Worm (Caenorhabditis elegans) whole organism, L1 larva: Measurements from ENCODE around the gene F22F4.9.
A peak's percentile ranks its signal among the peaks of the same experiment; 100 is the strongest.

Experiments
- C34B4.2 ChIP-seq: sonication (generic microtip); optimal IDR thresholded peaks from 2 replicates; lab custom pipeline; 2017; ENCODE audit warnings: mild to moderate bottlenecking, missing genetic modification characterization, missing compliant biosample characterization
- F16B12.6 ChIP-seq: fragments of 150-350 bp; optimal IDR thresholded peaks from 2 replicates; lab custom pipeline; 2014; ENCODE audit warnings: missing biosample characterization, missing genetic modification characterization
- aly-2 ChIP-seq: fragments of 150-350 bp; optimal IDR thresholded peaks from 2 replicates; lab custom pipeline; 2014; ENCODE audit warnings: missing biosample characterization, missing genetic modification characterization
- blmp-1 ChIP-seq: fragments of 150-350 bp; optimal IDR thresholded peaks from 2 replicates; lab custom pipeline; 2014; ENCODE audit warnings: missing biosample characterization, missing genetic modification characterization
- ceh-8 ChIP-seq: fragments of 200-800 bp; sonication (Bioruptor generic); optimal IDR thresholded peaks from 2 replicates; lab custom pipeline; 2018; ENCODE audit warnings: mild to moderate bottlenecking, missing genetic modification characterization, moderate library complexity, missing compliant biosample characterization
- ceh-82 ChIP-seq, 3 experiments: fragments of 150-350 bp in 1 of 3; sonication (generic microtip) in 2 of 3; optimal IDR thresholded peaks; 2 replicates each; lab custom pipeline; 2014 to 2017; ENCODE audit warnings: missing biosample characterization in 3 of 3, missing genetic modification characterization in 3 of 3
- ceh-88 ChIP-seq: fragments of 200-800 bp; sonication (Bioruptor generic); IDR thresholded peaks from 2 replicates; pipeline ENCODE4 v1.3.6; 2022; ENCODE audit warnings: missing genetic modification characterization, missing compliant biosample characterization
- ceh-90 ChIP-seq: sonication (generic microtip); optimal IDR thresholded peaks from 2 replicates; lab custom pipeline; 2016; ENCODE audit warnings: missing genetic modification characterization, missing compliant biosample characterization
- dpl-1 ChIP-seq, 3 experiments: fragments of 150-350 bp in 2 of 3; sonication (generic microtip) in 1 of 3; optimal IDR thresholded peaks; 2 replicates each; lab custom pipeline; 2014 to 2017; ENCODE audit warnings: missing biosample characterization in 3 of 3, missing genetic modification characterization in 3 of 3, missing genetic modification reagents in 3 of 3
- efl-1 ChIP-seq, 4 experiments: fragments of 150-350 bp; optimal IDR thresholded peaks in 3 of 4; peaks in 1 of 4; 1 replicate in 1 of 4; 2 replicates in 3 of 4; lab custom pipeline; 2014; ENCODE audit warnings: missing biosample characterization in 2 of 4, missing genetic modification characterization in 2 of 4, missing genetic modification reagents in 2 of 4
- efl-3 ChIP-seq: fragments of 200-800 bp; sonication (Bioruptor generic); optimal IDR thresholded peaks from 2 replicates; lab custom pipeline; 2018; ENCODE audit warnings: mild to moderate bottlenecking, missing genetic modification characterization, missing compliant biosample characterization
- egl-13 ChIP-seq: sonication (generic microtip); optimal IDR thresholded peaks from 2 replicates; lab custom pipeline; 2016; ENCODE audit warnings: missing genotype, missing genetic modification reagents, missing genetic modification characterization, missing compliant biosample characterization
- elt-2 ChIP-seq: sonication (generic microtip); optimal IDR thresholded peaks from 2 replicates; lab custom pipeline; 2016; ENCODE audit warnings: missing genetic modification characterization, mild to moderate bottlenecking, inconsistent platforms, missing compliant biosample characterization, missing genetic modification reagents
- fkh-4 ChIP-seq: sonication (generic microtip); optimal IDR thresholded peaks from 2 replicates; lab custom pipeline; 2016; ENCODE audit warnings: missing compliant biosample characterization, missing genetic modification characterization, borderline replicate concordance
- grh-1 ChIP-seq: fragments of 200-800 bp; sonication (Bioruptor generic); IDR thresholded peaks from 2 replicates; pipeline ENCODE4 v1.3.6; 2022; ENCODE audit warnings: missing genetic modification reagents, missing genetic modification characterization, missing compliant biosample characterization
- hlh-17 ChIP-seq: fragments of 200-800 bp; sonication (Bioruptor generic); optimal IDR thresholded peaks from 2 replicates; lab custom pipeline; 2018; ENCODE audit warnings: missing genetic modification characterization, mild to moderate bottlenecking, missing compliant biosample characterization, moderate library complexity, borderline replicate concordance
- hlh-4 ChIP-seq: sonication (generic microtip); optimal IDR thresholded peaks from 2 replicates; lab custom pipeline; 2016; ENCODE audit warnings: mild to moderate bottlenecking, missing genetic modification characterization, missing compliant biosample characterization
- hpl-2 ChIP-seq: fragments of 150-350 bp; optimal IDR thresholded peaks from 2 replicates; lab custom pipeline; 2014; ENCODE audit warnings: missing biosample characterization, missing genetic modification reagents, missing genetic modification characterization
- irx-1 ChIP-seq: sonication (generic microtip); optimal IDR thresholded peaks from 2 replicates; lab custom pipeline; 2016; ENCODE audit warnings: missing genetic modification characterization, missing compliant biosample characterization
- isw-1 ChIP-seq: fragments of 200-800 bp; sonication (Bioruptor generic); IDR thresholded peaks from 2 replicates; pipeline ENCODE4 v1.3.6; 2022; ENCODE audit warnings: missing genetic modification characterization, missing compliant biosample characterization
- lin-13 ChIP-seq: fragments of 150-350 bp; optimal IDR thresholded peaks from 2 replicates; lab custom pipeline; 2014; ENCODE audit warnings: missing biosample characterization, missing genetic modification reagents, missing genetic modification characterization
- lin-14 ChIP-seq: fragments of 200-800 bp; sonication (Bioruptor generic); optimal IDR thresholded peaks from 2 replicates; lab custom pipeline; 2018; ENCODE audit warnings: mild to moderate bottlenecking, missing genetic modification characterization, moderate library complexity, missing compliant biosample characterization
- lsy-2 ChIP-seq, 2 experiments: fragments of 150-350 bp; optimal IDR thresholded peaks; 2 replicates each; lab custom pipeline; 2014; ENCODE audit warnings: missing biosample characterization in 2 of 2, missing genetic modification characterization in 2 of 2
- mab-9 ChIP-seq: fragments of 200-800 bp; sonication (Bioruptor generic); IDR thresholded peaks from 2 replicates; pipeline ENCODE4 v1.3.6; 2022; ENCODE audit warnings: missing genetic modification reagents, missing genetic modification characterization, missing compliant biosample characterization
- mdl-1 ChIP-seq, 2 experiments: fragments of 150-350 bp; optimal IDR thresholded peaks; 2 replicates each; lab custom pipeline; 2014 to 2017; ENCODE audit warnings: missing biosample characterization in 2 of 2, missing genetic modification characterization in 2 of 2, inconsistent platforms in 1 of 2
- mef-2 ChIP-seq: fragments of 150-350 bp; optimal IDR thresholded peaks from 2 replicates; lab custom pipeline; 2014; ENCODE audit warnings: missing biosample characterization, missing genetic modification characterization
- nhr-20 ChIP-seq: sonication (generic microtip); optimal IDR thresholded peaks from 2 replicates; lab custom pipeline; 2016; ENCODE audit warnings: mild to moderate bottlenecking, missing genetic modification characterization, missing compliant biosample characterization
- nhr-71 ChIP-seq: sonication (generic microtip); optimal IDR thresholded peaks from 2 replicates; lab custom pipeline; 2016; ENCODE audit warnings: mild to moderate bottlenecking, missing genetic modification characterization, moderate library complexity, missing compliant biosample characterization
- nhr-76 ChIP-seq: sonication (generic microtip); optimal IDR thresholded peaks from 2 replicates; lab custom pipeline; 2017; ENCODE audit warnings: missing biosample characterization, missing genetic modification characterization
- nhr-90 ChIP-seq: sonication (generic microtip); optimal IDR thresholded peaks from 2 replicates; lab custom pipeline; 2016; ENCODE audit warnings: mild to moderate bottlenecking, missing genetic modification characterization, missing compliant biosample characterization; ENCODE audit not compliant: poor library complexity
- pqm-1 ChIP-seq: sonication (generic microtip); optimal IDR thresholded peaks from 3 replicates; lab custom pipeline; 2017; ENCODE audit warnings: missing biosample characterization, missing genetic modification characterization
- snpc-4 ChIP-seq: fragments of 150-350 bp; optimal IDR thresholded peaks from 2 replicates; lab custom pipeline; 2014; ENCODE audit warnings: missing biosample characterization, missing genetic modification characterization
- snu-23 ChIP-seq: sonication (generic microtip); optimal IDR thresholded peaks from 2 replicates; lab custom pipeline; 2016; ENCODE audit warnings: missing genetic modification characterization, missing compliant biosample characterization
- sox-4 ChIP-seq: sonication (generic microtip); optimal IDR thresholded peaks from 2 replicates; lab custom pipeline; 2016; ENCODE audit warnings: missing genetic modification characterization, missing compliant biosample characterization
- swsn-7 ChIP-seq: sonication (generic microtip); optimal IDR thresholded peaks from 2 replicates; lab custom pipeline; 2016; ENCODE audit warnings: missing genetic modification characterization, missing compliant biosample characterization
- tbx-2 ChIP-seq: sonication (generic microtip); optimal IDR thresholded peaks from 2 replicates; lab custom pipeline; 2016; ENCODE audit warnings: missing genetic modification characterization, missing compliant biosample characterization
- unc-30 ChIP-seq: sonication (generic microtip); optimal IDR thresholded peaks from 2 replicates; lab custom pipeline; 2017; ENCODE audit warnings: missing biosample characterization, missing genetic modification characterization
- unc-62 ChIP-seq: fragments of 150-350 bp; optimal IDR thresholded peaks from 2 replicates; lab custom pipeline; 2014; ENCODE audit warnings: missing biosample characterization, missing genetic modification reagents, missing genetic modification characterization
- unc-98 ChIP-seq: fragments of 200-800 bp; sonication (Bioruptor generic); IDR thresholded peaks from 2 replicates; pipeline ENCODE4 v1.3.6; 2022; ENCODE audit warnings: missing genetic modification characterization, missing compliant biosample characterization
- vab-15 ChIP-seq: sonication (generic microtip); optimal IDR thresholded peaks from 2 replicates; lab custom pipeline; 2017; ENCODE audit warnings: missing genotype, mild to moderate bottlenecking, missing genetic modification characterization, missing compliant biosample characterization
- xbp-1 ChIP-seq: sonication (generic microtip); optimal IDR thresholded peaks from 2 replicates; lab custom pipeline; 2016; ENCODE audit warnings: missing genetic modification characterization, missing compliant biosample characterization

The F22F4.9 gene

DNA sequence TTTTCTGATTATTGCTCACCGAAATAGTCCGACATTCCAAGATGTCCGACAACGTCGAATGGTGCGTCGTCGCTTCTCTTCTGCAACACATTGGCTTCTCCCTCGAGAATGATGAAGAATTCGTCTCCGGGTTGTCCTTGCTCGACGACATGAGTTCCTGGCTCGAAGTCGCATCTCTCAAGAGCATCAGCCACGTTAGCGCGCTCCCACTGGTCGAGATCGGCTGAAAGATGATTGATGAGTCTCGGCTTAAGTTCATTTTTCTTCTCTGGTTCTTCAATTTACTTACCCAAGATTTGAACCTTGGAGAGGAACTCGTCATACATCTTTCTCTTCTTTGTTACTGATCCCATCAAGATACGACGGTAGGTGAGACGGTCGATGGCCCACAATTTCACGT lies 27.1 kb downstream of the F22F4.9 start:
- TF ChIP-seq tbx-2 (tag; lab: Kevin White, UChicago) = no peak
- TF ChIP-seq xbp-1 (tag; lab: Kevin White, UChicago) = no peak
- TF ChIP-seq sox-4 (tag; lab: Kevin White, UChicago) = no peak
- no peak for TF ChIP-seq mab-9 (GFP tag; lab: Robert Waterston, UW)
- no peak for TF ChIP-seq irx-1 (tag; lab: Kevin White, UChicago)
- no peak for TF ChIP-seq elt-2
- no peak for TF ChIP-seq dpl-1 (GFP tag; optimal IDR thresholded peaks at IDR 0.05; lab: Kevin White, UChicago)
- TF ChIP-seq mdl-1 (tag; optimal IDR thresholded peaks at IDR 0.05; lab: Kevin White, UChicago) = no peak

DNA sequence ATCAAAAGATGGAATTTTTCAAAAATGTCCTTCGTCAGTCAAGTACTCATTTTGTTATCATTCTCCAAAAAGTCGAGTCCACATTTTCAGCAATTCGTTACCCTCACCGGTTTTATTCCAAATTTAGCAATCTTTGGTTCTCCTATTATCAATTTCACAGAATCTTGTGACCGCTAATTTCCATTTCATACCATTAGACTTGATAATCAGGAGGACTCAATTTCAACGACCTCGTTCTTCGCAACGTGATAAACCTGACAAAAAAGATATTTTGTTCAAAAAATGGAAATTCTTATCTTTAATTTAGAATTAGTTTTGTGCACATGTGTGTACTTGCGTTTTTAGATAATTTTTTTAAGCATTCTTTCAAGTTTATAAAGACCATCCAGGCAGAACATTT lies 36.7 kb downstream of the F22F4.9 start:
- TF ChIP-seq nhr-20 = peak; percentile 27
- TF ChIP-seq lin-14 (GFP tag; lab: Kevin White, UChicago) = peak; percentile 5
- no peak for TF ChIP-seq blmp-1 (tag; lab: Kevin White, UChicago)
- TF ChIP-seq elt-2 = peak; percentile 93
- peak; percentile 19 for TF ChIP-seq nhr-90
- no peak for TF ChIP-seq efl-1 (optimal IDR thresholded peaks at IDR 0.05; lab: Kevin White, UChicago)
- peak in 1 of 2 experiments; percentile 58 for TF ChIP-seq efl-1 (GFP tag; optimal IDR thresholded peaks at IDR 0.05 in 1 of 2; lab: Kevin White, UChicago)

ce11 chrX:5960872-5961271 lies 38.4 kb downstream of the F22F4.9 start:
- TF ChIP-seq lin-14 (GFP tag; lab: Kevin White, UChicago) (no peak), fkh-4 (tag; lab: Kevin White, UChicago) (no peak), efl-1 (optimal IDR thresholded peaks at IDR 0.05; lab: Kevin White, UChicago) (no peak), efl-1 (GFP tag; optimal IDR thresholded peaks at IDR 0.05 in 1 of 2; lab: Kevin White, UChicago) (peak in 1 of 2 experiments; percentile 89), snu-23 (GFP tag; lab: Kevin White, UChicago) (no peak), lsy-2 (tag; optimal IDR thresholded peaks at IDR 0.05; lab: Kevin White, UChicago) (no peak)

- TF ChIP-seq efl-3 (GFP tag; lab: Kevin White, UChicago) (no peak), lin-14 (GFP tag; lab: Kevin White, UChicago) (peak; percentile 4)
- TF ChIP-seq, all 84 proteins: peak for 1
These were observed 40.5 kb downstream of the F22F4.9 start, which contains the start of gene R07E4.1 for ce11 chrX:5958815-5959214. R07E4.1 (plus strand) TSS chrX:5959115.

ce11 chrX:5956130-5956529 lies 43.2 kb downstream of the F22F4.9 start:
- TF ChIP-seq ceh-90 (no peak), lin-14 (GFP tag; lab: Kevin White, UChicago) (no peak), unc-98 (GFP tag; lab: Robert Waterston, UW) (no peak), dpl-1 (GFP tag; optimal IDR thresholded peaks at IDR 0.05; lab: Kevin White, UChicago) (no peak), pqm-1 (tag; lab: Kevin White, UChicago) (no peak), ceh-82 (tag; optimal IDR thresholded peaks at IDR 0.05; lab: Kevin White, UChicago) (no peak), mef-2 (tag; lab: Kevin White, UChicago) (no peak), ceh-88 (GFP tag; lab: Robert Waterston, UW) (no peak), hlh-4 (no peak), unc-30 (no peak), hlh-17 (GFP tag; lab: Kevin White, UChicago) (no peak), nhr-76 (tag; lab: Kevin White, UChicago) (no peak), nhr-71 (tag; lab: Kevin White, UChicago) (no peak), F16B12.6 (tag; lab: Kevin White, UChicago) (no peak), hpl-2 (GFP tag; lab: Kevin White, UChicago) (no peak)

DNA sequence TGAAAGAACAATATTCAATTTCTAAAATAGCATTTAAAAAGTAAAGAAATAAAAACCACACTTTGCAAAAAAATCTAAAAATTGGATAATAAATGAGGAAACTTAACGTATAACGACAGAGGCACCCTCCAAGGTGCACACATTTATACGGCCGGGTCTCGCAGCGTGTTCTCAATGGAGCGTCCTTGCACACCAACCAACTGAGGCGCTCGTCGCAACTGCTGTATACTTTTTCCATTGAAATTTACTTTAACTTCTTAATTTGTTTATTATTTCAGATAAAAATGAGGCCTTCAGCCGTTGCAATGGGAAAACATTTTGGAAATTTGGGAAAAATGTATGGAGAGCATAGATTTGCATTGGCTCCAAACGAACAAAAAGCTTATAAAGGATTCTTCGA lies 46.1 kb downstream of the F22F4.9 start, which contains the start of the genes R07E4.5 and R07E4.3:
TSS of gene R07E4.5 (minus strand) at position 1 of the 400 bp plus-strand sequence.
TSS of gene R07E4.3 (plus strand) at position 285 of the 400 bp plus-strand sequence.
- peak; percentile 20 for TF ChIP-seq irx-1 (tag; lab: Kevin White, UChicago)
- no peak for TF ChIP-seq vab-15 (tag; lab: Kevin White, UChicago)
- no peak for TF ChIP-seq ceh-8 (GFP tag; lab: Kevin White, UChicago)
- TF ChIP-seq isw-1 = peak; percentile 36
- TF ChIP-seq unc-62 (GFP tag; lab: Kevin White, UChicago) = no peak
- no peak for TF ChIP-seq snpc-4 (tag; lab: Kevin White, UChicago)
- peak; percentile 31 for TF ChIP-seq F16B12.6 (tag; lab: Kevin White, UChicago)
- no peak for TF ChIP-seq grh-1 (GFP tag; lab: Robert Waterston, UW)
- TF ChIP-seq ceh-90 = no peak
- TF ChIP-seq aly-2 (tag; lab: Kevin White, UChicago) = no peak
- TF ChIP-seq C34B4.2 (tag; lab: Kevin White, UChicago) = no peak
- TF ChIP-seq egl-13 (tag; lab: Kevin White, UChicago) = no peak
- TF ChIP-seq fkh-4 (tag; lab: Kevin White, UChicago) = no peak
- peak; percentile 61 for TF ChIP-seq blmp-1 (tag; lab: Kevin White, UChicago)
- peak; percentile 67 for TF ChIP-seq swsn-7 (tag; lab: Kevin White, UChicago)
- TF ChIP-seq nhr-20 = peak; percentile 81
- peak; percentile 74 for TF ChIP-seq lin-13 (GFP tag; lab: Kevin White, UChicago)
- no peak for TF ChIP-seq efl-3 (GFP tag; lab: Kevin White, UChicago)
- no peak for TF ChIP-seq unc-30
